Fruit fly (Drosophila melanogaster) whole organism, embryonic: ENCODE measurements around the gene CG5068.

Experiments used
- Atf3 ChIP-seq: fragments of 200-800 bp; sonication (Bioruptor generic); optimal IDR thresholded peaks from 3 replicates; lab custom pipeline; 2016; ENCODE audit warnings: missing biosample characterization, missing genetic modification characterization
- BtbVII ChIP-seq: fragments of 200-800 bp; sonication (Bioruptor generic); optimal IDR thresholded peaks from 3 replicates; lab custom pipeline; 2017; ENCODE audit warnings: missing biosample characterization, mild to moderate bottlenecking, missing genetic modification characterization
- CG1024 ChIP-seq: fragments of 200-800 bp; sonication (Bioruptor generic); IDR thresholded peaks from 2 replicates; pipeline ENCODE4 v1.3.6; 2022; ENCODE audit warnings: missing biosample characterization, missing genetic modification characterization
- CG11398 ChIP-seq: fragments of 200-800 bp; sonication (Bioruptor generic); optimal IDR thresholded peaks from 2 replicates; lab custom pipeline; 2016; ENCODE audit warnings: missing biosample characterization, missing genetic modification characterization
- CG13424 ChIP-seq: fragments of 200-800 bp; sonication (Bioruptor generic); optimal IDR thresholded peaks from 2 replicates; lab custom pipeline; 2019; ENCODE audit warnings: missing biosample characterization, mild to moderate bottlenecking, missing genetic modification characterization, moderate library complexity
- CG13775 ChIP-seq: fragments of 200-800 bp; sonication (Bioruptor generic); optimal IDR thresholded peaks from 3 replicates; lab custom pipeline; 2017; ENCODE audit warnings: missing biosample characterization, mild to moderate bottlenecking, missing genetic modification characterization
- CG14710 ChIP-seq: fragments of 200-800 bp; sonication (Bioruptor generic); optimal IDR thresholded peaks from 3 replicates; lab custom pipeline; 2019; ENCODE audit warnings: missing biosample characterization, mild to moderate bottlenecking, missing genetic modification characterization, moderate library complexity
- CG1602 ChIP-seq: fragments of 200-800 bp; sonication (Bioruptor generic); optimal IDR thresholded peaks from 3 replicates; lab custom pipeline; 2016; ENCODE audit warnings: missing biosample characterization, missing genetic modification characterization
- CG1647 ChIP-seq: fragments of 200-800 bp; sonication (Bioruptor generic); optimal IDR thresholded peaks from 3 replicates; lab custom pipeline; 2016; ENCODE audit warnings: missing biosample characterization, missing genetic modification characterization
- CG17361 ChIP-seq: fragments of 200-800 bp; sonication (Bioruptor generic); IDR thresholded peaks from 3 replicates; pipeline ENCODE4 v1.3.6; 2022; ENCODE audit warnings: missing biosample characterization, missing genetic modification characterization
- CG30431 ChIP-seq: fragments of 200-800 bp; sonication (Bioruptor generic); optimal IDR thresholded peaks from 2 replicates; lab custom pipeline; 2017; ENCODE audit warnings: missing biosample characterization, missing genetic modification characterization
- CG32772 ChIP-seq: fragments of 200-800 bp; sonication (Bioruptor generic); IDR thresholded peaks from 2 replicates; pipeline ENCODE4 v1.3.6; 2022; ENCODE audit warnings: missing biosample characterization, missing genetic modification characterization
- CG33213 ChIP-seq: fragments of 200-800 bp; sonication (Bioruptor generic); optimal IDR thresholded peaks from 3 replicates; lab custom pipeline; 2016; ENCODE audit warnings: missing biosample characterization, missing genetic modification characterization
- CG4707 ChIP-seq: fragments of 200-800 bp; sonication (Bioruptor generic); optimal IDR thresholded peaks from 2 replicates; lab custom pipeline; 2018; ENCODE audit warnings: missing biosample characterization, mild to moderate bottlenecking, missing genetic modification characterization, moderate library complexity
- CG5180 ChIP-seq: fragments of 200-800 bp; sonication (Bioruptor generic); optimal IDR thresholded peaks from 3 replicates; lab custom pipeline; 2017; ENCODE audit warnings: missing biosample characterization, missing genetic modification characterization, mild to moderate bottlenecking, moderate library complexity, missing genetic modification reagents
- CG5245 ChIP-seq: fragments of 200-800 bp; sonication (Bioruptor generic); optimal IDR thresholded peaks from 3 replicates; lab custom pipeline; 2016; ENCODE audit warnings: missing biosample characterization, missing genetic modification characterization
- CG6654 ChIP-seq: fragments of 200-800 bp; sonication (Bioruptor generic); optimal IDR thresholded peaks from 2 replicates; lab custom pipeline; 2017; ENCODE audit warnings: missing biosample characterization, mild to moderate bottlenecking, missing genetic modification characterization
- CG6689 ChIP-seq: fragments of 200-800 bp; sonication (Bioruptor generic); IDR thresholded peaks from 2 replicates; pipeline ENCODE4 v1.3.6; 2022; ENCODE audit warnings: missing biosample characterization, missing genetic modification characterization
- CG8359 ChIP-seq: fragments of 200-800 bp; sonication (Bioruptor generic); optimal IDR thresholded peaks from 2 replicates; lab custom pipeline; 2017; ENCODE audit warnings: missing biosample characterization, mild to moderate bottlenecking, missing genetic modification characterization, borderline replicate concordance
- CG8944 ChIP-seq: fragments of 200-800 bp; sonication (Bioruptor generic); optimal IDR thresholded peaks from 3 replicates; lab custom pipeline; 2016; ENCODE audit warnings: missing biosample characterization, missing genetic modification characterization
- CG9727 ChIP-seq: fragments of 200-800 bp; sonication (Bioruptor generic); optimal IDR thresholded peaks from 3 replicates; lab custom pipeline; 2017; ENCODE audit warnings: missing biosample characterization, mild to moderate bottlenecking, missing genetic modification characterization
- Camta ChIP-seq: fragments of 200-800 bp; sonication (Bioruptor generic); optimal IDR thresholded peaks from 2 replicates; lab custom pipeline; 2016; ENCODE audit warnings: missing biosample characterization, missing genetic modification characterization
- Chrac-16 ChIP-seq: fragments of 200-800 bp; sonication (Bioruptor generic); optimal IDR thresholded peaks from 3 replicates; lab custom pipeline; 2016; ENCODE audit warnings: missing biosample characterization, missing genetic modification characterization
- Drgx ChIP-seq: fragments of 200-800 bp; sonication (Bioruptor generic); IDR thresholded peaks from 2 replicates; pipeline ENCODE4 v1.3.6; 2022; ENCODE audit warnings: missing biosample characterization, missing genetic modification characterization
- E2f2 ChIP-seq: fragments of 200-800 bp; sonication (Bioruptor generic); IDR thresholded peaks from 2 replicates; pipeline ENCODE4 v1.3.6; 2022; ENCODE audit warnings: missing biosample characterization, missing genetic modification characterization
- Fer2 ChIP-seq: fragments of 200-800 bp; sonication (Bioruptor generic); optimal IDR thresholded peaks from 2 replicates; lab custom pipeline; 2018; ENCODE audit warnings: missing biosample characterization, mild to moderate bottlenecking, missing genetic modification characterization, moderate library complexity
- H15 ChIP-seq: fragments of 200-800 bp; sonication (Bioruptor generic); IDR thresholded peaks from 3 replicates; pipeline ENCODE4 v1.3.6; 2022; ENCODE audit warnings: missing biosample characterization, missing genetic modification characterization
- HLH3B ChIP-seq: fragments of 200-800 bp; sonication (Bioruptor generic); IDR thresholded peaks from 2 replicates; pipeline ENCODE4 v1.3.6; 2022; ENCODE audit warnings: missing biosample characterization, missing genetic modification characterization
- Jarid2 ChIP-seq: fragments of 200-800 bp; sonication (Bioruptor generic); optimal IDR thresholded peaks from 3 replicates; lab custom pipeline; 2017; ENCODE audit warnings: mild to moderate bottlenecking, missing biosample characterization, missing genetic modification reagents, missing genetic modification characterization
- NK7.1 ChIP-seq: fragments of 200-800 bp; sonication (Bioruptor generic); optimal IDR thresholded peaks from 3 replicates; lab custom pipeline; 2016; ENCODE audit warnings: missing biosample characterization, missing genetic modification characterization
- Spps ChIP-seq: fragments of 200-800 bp; sonication (Bioruptor generic); optimal IDR thresholded peaks from 2 replicates; lab custom pipeline; 2018; ENCODE audit warnings: missing biosample characterization, mild to moderate bottlenecking, missing genetic modification characterization
- ac ChIP-seq: fragments of 200-800 bp; sonication (Bioruptor generic); optimal IDR thresholded peaks from 3 replicates; lab custom pipeline; 2017; ENCODE audit warnings: missing biosample characterization, mild to moderate bottlenecking, missing genetic modification characterization
- ap ChIP-seq: fragments of 200-800 bp; sonication (Bioruptor generic); IDR thresholded peaks from 2 replicates; pipeline ENCODE4 v1.3.6; 2022; ENCODE audit warnings: missing biosample characterization, missing genetic modification characterization
- ase ChIP-seq: fragments of 200-800 bp; sonication (Bioruptor generic); IDR thresholded peaks from 3 replicates; pipeline ENCODE4 v1.3.6; 2022; ENCODE audit warnings: missing biosample characterization, missing genetic modification characterization
- az2 ChIP-seq: fragments of 200-800 bp; sonication (Bioruptor generic); optimal IDR thresholded peaks from 3 replicates; lab custom pipeline; 2016; ENCODE audit warnings: missing biosample characterization, missing genetic modification characterization
- bsh ChIP-seq, 2 experiments: fragments of 200-800 bp; sonication (Bioruptor generic); optimal IDR thresholded peaks; 2 replicates each; lab custom pipeline; 2017 to 2018; ENCODE audit warnings: mild to moderate bottlenecking in 2 of 2, missing biosample characterization in 2 of 2, missing genetic modification characterization in 2 of 2, moderate library complexity in 1 of 2
- chif ChIP-seq, 2 experiments: fragments of 200-800 bp; sonication (Bioruptor generic); optimal IDR thresholded peaks; 3 replicates each; lab custom pipeline; 2016; ENCODE audit warnings: missing biosample characterization in 2 of 2, missing genetic modification characterization in 2 of 2
- chm ChIP-seq: fragments of 200-800 bp; sonication (Bioruptor generic); IDR thresholded peaks from 2 replicates; pipeline ENCODE4 v1.3.6; 2022; ENCODE audit warnings: missing biosample characterization, missing genetic modification characterization
- dysf ChIP-seq: fragments of 200-800 bp; sonication (Bioruptor generic); IDR thresholded peaks from 3 replicates; pipeline ENCODE4 v1.3.6; 2022; ENCODE audit warnings: missing biosample characterization, missing genetic modification characterization
- ems ChIP-seq: fragments of 200-800 bp; sonication (Bioruptor generic); optimal IDR thresholded peaks from 3 replicates; lab custom pipeline; 2016; ENCODE audit warnings: missing biosample characterization, missing genetic modification characterization
- eyg ChIP-seq: fragments of 200-800 bp; sonication (Bioruptor generic); optimal IDR thresholded peaks from 3 replicates; lab custom pipeline; 2016; ENCODE audit warnings: missing biosample characterization, missing genetic modification characterization
- ftz-f1 ChIP-seq: fragments of 200-800 bp; sonication (Bioruptor generic); optimal IDR thresholded peaks from 2 replicates; lab custom pipeline; 2016; ENCODE audit warnings: missing biosample characterization, missing genetic modification characterization
- jigr1 ChIP-seq: fragments of 200-800 bp; sonication (Bioruptor generic); IDR thresholded peaks from 3 replicates; pipeline ENCODE4 v1.3.6; 2022; ENCODE audit warnings: missing biosample characterization, missing genetic modification characterization
- kni ChIP-seq: fragments of 200-800 bp; sonication (Bioruptor generic); optimal IDR thresholded peaks from 3 replicates; lab custom pipeline; 2017; ENCODE audit warnings: mild to moderate bottlenecking, missing biosample characterization, missing genetic modification reagents, missing genetic modification characterization
- mam ChIP-seq: fragments of 200-800 bp; sonication (Bioruptor generic); optimal IDR thresholded peaks from 3 replicates; lab custom pipeline; 2016; ENCODE audit warnings: missing biosample characterization, missing genetic modification characterization
- nmo ChIP-seq: fragments of 200-800 bp; sonication (Bioruptor generic); optimal IDR thresholded peaks from 2 replicates; lab custom pipeline; 2018; ENCODE audit warnings: missing biosample characterization, mild to moderate bottlenecking, missing genetic modification characterization, moderate library complexity
- otp ChIP-seq: fragments of 200-800 bp; sonication (Bioruptor generic); IDR thresholded peaks from 3 replicates; pipeline ENCODE4, ENCODE4 v1.3.6; 2022; ENCODE audit warnings: missing biosample characterization, missing genetic modification characterization
- phol ChIP-seq: fragments of 200-800 bp; sonication (Bioruptor generic); optimal IDR thresholded peaks from 3 replicates; lab custom pipeline; 2018; ENCODE audit warnings: missing biosample characterization, mild to moderate bottlenecking, missing genetic modification characterization, moderate library complexity
- ttk ChIP-seq: fragments of 200-800 bp; sonication (Bioruptor generic); IDR thresholded peaks from 2 replicates; pipeline ENCODE4 v2.1.2; 2022; ENCODE audit warnings: missing biosample characterization, missing genetic modification characterization
- z ChIP-seq: fragments of 200-800 bp; sonication (Bioruptor generic); IDR thresholded peaks from 3 replicates; pipeline ENCODE4 v1.3.6; 2022; ENCODE audit warnings: missing biosample characterization, missing genetic modification characterization

The CG5068 gene

dm6 chr3L:9033999-9034626 is 47.6 kb downstream of the CG5068 start (continued):
- TF ChIP-seq CG1647 (GFP tag; lab: Kevin White, UChicago) (peak; percentile 35), chm (GFP tag; lab: Robert Waterston, UW) (peak; percentile 31; the same call in 1 of the 2 replicates), CG9727 (GFP tag; lab: Kevin White, UChicago) (peak; percentile 80), CG5180 (GFP tag; lab: Kevin White, UChicago) (peak; percentile 43), nmo (GFP tag; lab: Kevin White, UChicago) (peak; percentile 66), ap (peak; percentile 59), CG1024 (GFP tag; lab: Robert Waterston, UW) (peak; percentile 63), CG13775 (GFP tag; lab: Kevin White, UChicago) (peak; percentile 33), phol (tag; lab: Kevin White, UChicago) (peak; percentile 87), chif (GFP tag; optimal IDR thresholded peaks at IDR 0.05; lab: Kevin White, UChicago) (peak; percentile 43 to 60), NK7.1 (GFP tag; lab: Kevin White, UChicago) (no peak), CG5245 (GFP tag; lab: Kevin White, UChicago) (peak; percentile 70), eyg (GFP tag; lab: Kevin White, UChicago) (no peak), z (GFP tag; lab: Robert Waterston, UW) (peak; percentile 53; the same call in 1 of the 3 replicates), otp (GFP tag; lab: Robert Waterston, UW) (peak; percentile 72; the same call in 2 of the 3 replicates), HLH3B (GFP tag; lab: Robert Waterston, UW) (peak; percentile 74), CG6689 (GFP tag; lab: Robert Waterston, UW) (peak; percentile 82), Spps (peak; percentile 85), az2 (GFP tag; lab: Kevin White, UChicago) (peak; percentile 50), CG30431 (GFP tag; lab: Kevin White, UChicago) (peak; percentile 13), bsh (GFP tag; optimal IDR thresholded peaks at IDR 0.05; lab: Kevin White, UChicago) (peak in 1 of 2 experiments; percentile 67), CG6654 (peak; percentile 31), ase (GFP tag; lab: Robert Waterston, UW) (peak; percentile 39; the same call in 1 of the 3 replicates), CG11398 (GFP tag; lab: Kevin White, UChicago) (peak; percentile 5), ftz-f1 (GFP tag; lab: Kevin White, UChicago) (no peak), CG33213 (peak; percentile 54), kni (peak; percentile 44), CG13424 (peak; percentile 38), ttk (peak; percentile 77; the same call in 1 of the 2 replicates), Atf3 (GFP tag; lab: Kevin White, UChicago) (peak; percentile 28), Drgx (GFP tag; lab: Robert Waterston, UW) (peak; percentile 27; the same call in 1 of the 2 replicates), E2f2 (GFP tag; lab: Robert Waterston, UW) (peak; percentile 50), CG4707 (GFP tag; lab: Kevin White, UChicago) (peak; percentile 4), CG32772 (peak; percentile 74), Camta (GFP tag; lab: Kevin White, UChicago) (peak; percentile 31), H15 (GFP tag; lab: Robert Waterston, UW) (peak; percentile 70), CG14710 (tag; lab: Kevin White, UChicago) (peak; percentile 83), Jarid2 (peak; percentile 22), mam (GFP tag; lab: Kevin White, UChicago) (no peak), jigr1 (peak; percentile 43; the same call in 1 of the 3 replicates), CG17361 (GFP tag; lab: Robert Waterston, UW) (peak; percentile 33; the same call in 2 of the 3 replicates), Chrac-16 (GFP tag; lab: Kevin White, UChicago) (peak; percentile 51), Fer2 (tag; lab: Kevin White, UChicago) (no peak), CG8944 (GFP tag; lab: Kevin White, UChicago) (peak; percentile 22), CG1602 (GFP tag; lab: Kevin White, UChicago) (peak; percentile 44), BtbVII (GFP tag; lab: Kevin White, UChicago) (peak; percentile 28), ac (peak; percentile 37), ems (GFP tag; lab: Kevin White, UChicago) (no peak), CG8359 (peak; percentile 72), dysf (GFP tag; lab: Robert Waterston, UW) (peak; percentile 62; the same call in 2 of the 3 replicates)
